Fruit fly (Drosophila melanogaster) whole organism, prepupa: Measurements from ENCODE around the gene Cyp9f2.
A peak's percentile ranks its signal among the peaks of the same experiment; 100 is the strongest.

Experiments used
- Blimp-1 ChIP-seq: fragments of 200-800 bp; sonication (Bioruptor generic); optimal IDR thresholded peaks from 3 replicates; lab custom pipeline; 2017; ENCODE audit warnings: missing biosample characterization, missing genetic modification characterization, mild to moderate bottlenecking, moderate library complexity, missing genetic modification reagents
- CG10631 ChIP-seq: fragments of 200-800 bp; sonication (Bioruptor generic); optimal IDR thresholded peaks from 2 replicates; lab custom pipeline; 2016; ENCODE audit warnings: missing biosample characterization, missing genetic modification characterization
- CG10669 ChIP-seq: fragments of 200-800 bp; sonication (Bioruptor generic); optimal IDR thresholded peaks from 3 replicates; lab custom pipeline; 2018; ENCODE audit warnings: missing biosample characterization, mild to moderate bottlenecking, missing genetic modification characterization, moderate library complexity
- CG11294 ChIP-seq: fragments of 200-800 bp; sonication (Bioruptor generic); IDR thresholded peaks from 2 replicates; pipeline ENCODE4 v1.3.6; 2022; ENCODE audit warnings: missing biosample characterization, missing genetic modification characterization
- CG11762 ChIP-seq: fragments of 200-800 bp; sonication (Bioruptor generic); optimal IDR thresholded peaks from 3 replicates; lab custom pipeline; 2016; ENCODE audit warnings: missing biosample characterization, missing genetic modification characterization; ENCODE audit not compliant: insufficient read depth
- CG11902 ChIP-seq: fragments of 200-800 bp; sonication (Bioruptor generic); optimal IDR thresholded peaks from 3 replicates; lab custom pipeline; 2016; ENCODE audit warnings: missing biosample characterization, missing genetic modification characterization
- CG15336 ChIP-seq: fragments of 200-800 bp; sonication (Bioruptor generic); IDR thresholded peaks from 2 replicates; pipeline ENCODE4 v1.3.6; 2022; ENCODE audit warnings: missing biosample characterization, missing genetic modification characterization
- CG1621 ChIP-seq: fragments of 200-800 bp; sonication (Bioruptor generic); optimal IDR thresholded peaks from 3 replicates; lab custom pipeline; 2018; ENCODE audit warnings: missing biosample characterization, mild to moderate bottlenecking, missing genetic modification characterization
- CG3032 ChIP-seq: fragments of 200-800 bp; optimal IDR thresholded peaks from 2 replicates; lab custom pipeline; 2019; ENCODE audit warnings: missing biosample characterization, mild to moderate bottlenecking, missing genetic modification characterization, moderate library complexity
- CG34406 ChIP-seq: fragments of 200-800 bp; sonication (Bioruptor generic); optimal IDR thresholded peaks from 3 replicates; lab custom pipeline; 2016; ENCODE audit warnings: missing biosample characterization, missing genetic modification characterization
- CG3919 ChIP-seq: fragments of 200-800 bp; sonication (Bioruptor generic); optimal IDR thresholded peaks from 3 replicates; lab custom pipeline; 2016; ENCODE audit warnings: missing biosample characterization, missing genetic modification characterization
- CG4318 ChIP-seq: fragments of 200-800 bp; sonication (Bioruptor generic); optimal IDR thresholded peaks from 3 replicates; lab custom pipeline; 2017; ENCODE audit warnings: missing biosample characterization, mild to moderate bottlenecking, missing genetic modification characterization
- CG6276 ChIP-seq: fragments of 200-800 bp; sonication (Bioruptor generic); optimal IDR thresholded peaks from 2 replicates; lab custom pipeline; 2017; ENCODE audit warnings: missing biosample characterization, mild to moderate bottlenecking, missing genetic modification characterization
- CG6792 ChIP-seq: fragments of 200-800 bp; sonication (Bioruptor generic); optimal IDR thresholded peaks from 3 replicates; lab custom pipeline; 2016; ENCODE audit warnings: missing biosample characterization, missing genetic modification characterization
- CG6854 ChIP-seq: fragments of 200-800 bp; sonication (Bioruptor generic); optimal IDR thresholded peaks from 2 replicates; lab custom pipeline; 2017; ENCODE audit warnings: missing biosample characterization, mild to moderate bottlenecking, missing genetic modification characterization
- CG7368 ChIP-seq: fragments of 200-800 bp; sonication (Bioruptor generic); optimal IDR thresholded peaks from 3 replicates; lab custom pipeline; 2016; ENCODE audit warnings: missing biosample characterization, missing genetic modification characterization
- CG8119 ChIP-seq: fragments of 200-800 bp; sonication (Bioruptor generic); IDR thresholded peaks from 3 replicates; pipeline ENCODE4 v1.3.6; 2022; ENCODE audit warnings: missing biosample characterization, missing genetic modification characterization
- CG8319 ChIP-seq: fragments of 200-800 bp; sonication (Bioruptor generic); optimal IDR thresholded peaks from 3 replicates; lab custom pipeline; 2016; ENCODE audit warnings: missing biosample characterization, missing genetic modification characterization
- CG9139 ChIP-seq: fragments of 200-800 bp; sonication (Bioruptor generic); optimal IDR thresholded peaks from 3 replicates; lab custom pipeline; 2017; ENCODE audit warnings: missing biosample characterization, mild to moderate bottlenecking, missing genetic modification characterization
- Eip75B ChIP-seq: fragments of 200-800 bp; sonication (Bioruptor generic); optimal IDR thresholded peaks from 3 replicates; lab custom pipeline; 2016; ENCODE audit warnings: missing biosample characterization, missing genetic modification characterization
- Eip78C ChIP-seq: fragments of 200-800 bp; sonication (Bioruptor generic); peaks from one replicate; lab custom pipeline; 2016; ENCODE audit warnings: missing biosample characterization, missing genetic modification characterization
- Ets21C ChIP-seq: fragments of 200-800 bp; sonication (Bioruptor generic); optimal IDR thresholded peaks from 3 replicates; lab custom pipeline; 2016; ENCODE audit warnings: missing biosample characterization, missing genetic modification characterization
- Ets96B ChIP-seq: fragments of 200-800 bp; optimal IDR thresholded peaks from 2 replicates; lab custom pipeline; 2019; ENCODE audit warnings: missing biosample characterization, mild to moderate bottlenecking, missing genetic modification characterization, moderate library complexity
- Gug ChIP-seq: fragments of 200-800 bp; sonication (Bioruptor generic); IDR thresholded peaks from 2 replicates; pipeline ENCODE4 v1.3.6; 2022; ENCODE audit warnings: missing biosample characterization, missing genetic modification characterization
- Hr38 ChIP-seq: sonication (Bioruptor generic); optimal IDR thresholded peaks from 2 replicates; lab custom pipeline; 2016; ENCODE audit warnings: missing biosample characterization, missing genetic modification characterization
- Hr39 ChIP-seq: fragments of 200-800 bp; sonication (Bioruptor generic); optimal IDR thresholded peaks from 2 replicates; lab custom pipeline; 2016; ENCODE audit warnings: missing biosample characterization, missing genetic modification characterization
- Hr4 ChIP-seq: fragments of 200-800 bp; sonication (Bioruptor generic); optimal IDR thresholded peaks from 3 replicates; lab custom pipeline; 2016; ENCODE audit warnings: missing biosample characterization, missing genetic modification characterization
- Lpt ChIP-seq: fragments of 200-800 bp; sonication (Bioruptor generic); optimal IDR thresholded peaks from 3 replicates; lab custom pipeline; 2016; ENCODE audit warnings: missing biosample characterization, missing genetic modification characterization
- Smox ChIP-seq: fragments of 200-800 bp; sonication (Bioruptor generic); optimal IDR thresholded peaks from 3 replicates; lab custom pipeline; 2016; ENCODE audit warnings: missing biosample characterization, missing genetic modification characterization
- Sox102F ChIP-seq: fragments of 200-800 bp; sonication (Bioruptor generic); optimal IDR thresholded peaks from 2 replicates; lab custom pipeline; 2016; ENCODE audit warnings: missing biosample characterization, mild to moderate bottlenecking, missing genetic modification characterization
- Sox14 ChIP-seq: fragments of 200-800 bp; sonication (Bioruptor generic); optimal IDR thresholded peaks from 3 replicates; lab custom pipeline; 2016; ENCODE audit warnings: missing biosample characterization, missing genetic modification characterization
- Sox15 ChIP-seq: fragments of 200-800 bp; sonication (Bioruptor generic); optimal IDR thresholded peaks from 3 replicates; lab custom pipeline; 2016; ENCODE audit warnings: missing biosample characterization, missing genetic modification characterization
- achi ChIP-seq: fragments of 200-800 bp; sonication (Bioruptor generic); optimal IDR thresholded peaks from 3 replicates; lab custom pipeline; 2016; ENCODE audit warnings: missing biosample characterization, missing genetic modification characterization
- acj6 ChIP-seq: fragments of 200-800 bp; sonication (Bioruptor generic); optimal IDR thresholded peaks from 3 replicates; lab custom pipeline; 2016; ENCODE audit warnings: missing biosample characterization, missing genetic modification characterization
- cyc ChIP-seq: fragments of 200-800 bp; sonication (Bioruptor generic); optimal IDR thresholded peaks from 3 replicates; lab custom pipeline; 2016; ENCODE audit warnings: missing biosample characterization, missing genetic modification characterization
- dac ChIP-seq: fragments of 200-800 bp; sonication (Bioruptor generic); optimal IDR thresholded peaks from 2 replicates; lab custom pipeline; 2017; ENCODE audit warnings: missing biosample characterization, mild to moderate bottlenecking, missing genetic modification characterization
- dsx ChIP-seq: fragments of 200-800 bp; optimal IDR thresholded peaks from 3 replicates; lab custom pipeline; 2019; ENCODE audit warnings: missing biosample characterization, mild to moderate bottlenecking, missing genetic modification characterization, moderate library complexity; ENCODE audit not compliant: poor library complexity, severe bottlenecking
- eg ChIP-seq: fragments of 200-800 bp; sonication (Bioruptor generic); IDR thresholded peaks from 3 replicates; pipeline ENCODE4 v1.3.6; 2022; ENCODE audit warnings: missing biosample characterization, missing genetic modification characterization
- fd59A ChIP-seq: fragments of 200-800 bp; sonication (Bioruptor generic); optimal IDR thresholded peaks from 2 replicates; lab custom pipeline; 2017; ENCODE audit warnings: missing biosample characterization, mild to moderate bottlenecking, missing genetic modification characterization, missing genetic modification reagents
- fd85E ChIP-seq: fragments of 200-800 bp; sonication (Bioruptor generic); optimal IDR thresholded peaks from 3 replicates; lab custom pipeline; 2016; ENCODE audit warnings: missing biosample characterization, missing genetic modification characterization
- fkh ChIP-seq: fragments of 200-800 bp; sonication (Bioruptor generic); optimal IDR thresholded peaks from 3 replicates; lab custom pipeline; 2017; ENCODE audit warnings: missing biosample characterization, mild to moderate bottlenecking, missing genetic modification characterization, moderate library complexity
- lz ChIP-seq: fragments of 200-800 bp; sonication (Bioruptor generic); optimal IDR thresholded peaks from 3 replicates; lab custom pipeline; 2016; ENCODE audit warnings: missing biosample characterization, missing genetic modification characterization
- net ChIP-seq: fragments of 200-800 bp; sonication (Bioruptor generic); optimal IDR thresholded peaks from 3 replicates; lab custom pipeline; 2016; ENCODE audit warnings: missing biosample characterization, missing genetic modification characterization
- pdm3 ChIP-seq: fragments of 200-800 bp; sonication (Bioruptor generic); optimal IDR thresholded peaks from 3 replicates; lab custom pipeline; 2016; ENCODE audit warnings: missing biosample characterization, missing genetic modification characterization
- salr ChIP-seq, 2 experiments: fragments of 200-800 bp; sonication (Bioruptor generic); optimal IDR thresholded peaks; 3 replicates each; lab custom pipeline; 2016 to 2018; ENCODE audit warnings: missing biosample characterization in 2 of 2, missing genetic modification characterization in 2 of 2, mild to moderate bottlenecking in 1 of 2
- spab ChIP-seq: fragments of 200-800 bp; sonication (Bioruptor generic); optimal IDR thresholded peaks from 2 replicates; lab custom pipeline; 2017; ENCODE audit warnings: missing biosample characterization, mild to moderate bottlenecking, missing genetic modification characterization, missing genetic modification reagents
- ss ChIP-seq, 2 experiments: fragments of 200-800 bp; sonication (Bioruptor generic); optimal IDR thresholded peaks; 2 replicates in 1 of 2; 3 replicates in 1 of 2; lab custom pipeline; 2017 to 2018; ENCODE audit warnings: mild to moderate bottlenecking in 2 of 2, missing biosample characterization in 2 of 2, missing genetic modification characterization in 2 of 2, moderate library complexity in 1 of 2
- svp ChIP-seq: fragments of 200-800 bp; sonication (Bioruptor generic); peaks from one replicate; lab custom pipeline; 2016; ENCODE audit warnings: missing biosample characterization, missing genetic modification characterization
- topi ChIP-seq: fragments of 200-800 bp; sonication (Bioruptor generic); optimal IDR thresholded peaks from 3 replicates; lab custom pipeline; 2016; ENCODE audit warnings: missing biosample characterization, missing genetic modification characterization
- vri ChIP-seq: fragments of 200-800 bp; sonication (Bioruptor generic); optimal IDR thresholded peaks from 3 replicates; lab custom pipeline; 2016; ENCODE audit warnings: missing biosample characterization, mild to moderate bottlenecking, missing genetic modification characterization

Gene Cyp9f2

DNA sequence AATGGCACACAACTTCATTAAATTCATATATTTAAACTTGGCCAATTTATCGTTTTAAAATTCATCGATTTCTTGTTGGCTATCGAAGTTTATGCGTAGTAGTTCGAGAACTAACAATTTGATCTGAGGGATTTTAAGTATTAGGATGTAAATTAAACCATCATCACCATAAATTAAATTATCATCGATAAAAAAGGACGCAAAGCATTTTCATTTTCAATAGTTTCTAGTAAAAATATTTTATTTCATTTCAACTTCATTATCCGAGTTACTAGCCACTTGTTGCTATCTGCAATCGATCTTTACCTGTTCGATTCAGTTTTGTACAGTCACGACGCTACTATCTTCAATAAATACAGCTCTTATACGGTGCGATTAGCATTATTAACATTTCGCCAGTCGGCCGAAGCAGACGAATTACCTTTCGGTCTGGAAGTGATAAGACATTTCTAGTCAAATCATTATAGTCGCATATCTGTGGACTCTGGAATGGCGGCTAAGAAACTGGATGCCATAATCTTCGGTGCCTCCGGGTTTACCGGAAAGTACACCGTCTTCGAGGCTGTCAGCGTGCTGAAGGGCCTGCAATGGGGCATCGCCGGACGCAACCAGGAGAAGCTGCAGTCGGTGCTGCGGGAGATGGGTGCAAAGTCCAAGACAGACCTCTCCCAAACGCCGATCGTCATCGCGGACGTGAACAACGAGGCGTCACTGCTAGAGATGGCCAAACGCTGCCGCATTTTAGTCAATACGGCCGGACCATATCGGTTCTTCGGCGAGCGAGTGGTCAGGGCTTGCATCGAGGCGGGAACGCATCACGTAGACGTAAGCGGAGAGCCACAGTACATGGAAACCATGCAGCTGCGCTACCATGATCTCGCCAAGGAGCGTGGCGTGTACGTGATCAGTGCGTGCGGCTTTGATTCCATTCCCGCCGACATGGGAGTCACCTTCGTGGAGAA, 688 bp upstream of the Cyp9f2 start, which contains the start of gene CG5167:
TSS of gene CG5167 (plus strand) at position 298 of the 962 bp plus-strand sequence.
- TF ChIP-seq spab (GFP tag; lab: Kevin White, UChicago) (peak; percentile 54), CG4318 (no peak), CG15336 (GFP tag; lab: Robert Waterston, UW) (peak; percentile 42; the same call in 1 of the 2 replicates), eg (GFP tag; lab: Robert Waterston, UW) (peak; percentile 70), Sox102F (GFP tag; lab: Kevin White, UChicago) (peak; percentile 46), Eip78C (GFP tag; lab: Kevin White, UChicago) (peak; percentile 87), CG7368 (no peak), fd59A (GFP tag; lab: Kevin White, UChicago) (no peak), Ets96B (peak; percentile 25), salr (GFP tag; optimal IDR thresholded peaks at IDR 0.05; lab: Kevin White, UChicago) (peak; percentile 41 to 50), pdm3 (GFP tag; lab: Kevin White, UChicago) (no peak), Eip75B (GFP tag; lab: Kevin White, UChicago) (peak; percentile 46), CG1621 (tag; lab: Kevin White, UChicago) (peak; percentile 61), Sox15 (GFP tag; lab: Kevin White, UChicago) (no peak), CG8119 (GFP tag; lab: Robert Waterston, UW) (peak; percentile 59), CG8319 (no peak), Sox14 (GFP tag; lab: Kevin White, UChicago) (peak; percentile 19), CG3919 (GFP tag; lab: Kevin White, UChicago) (peak; percentile 43), ss (GFP tag; optimal IDR thresholded peaks at IDR 0.05; lab: Kevin White, UChicago) (peak; percentile 84 to 89), net (GFP tag; lab: Kevin White, UChicago) (peak; percentile 76), Hr4 (peak; percentile 1), CG11902 (GFP tag; lab: Kevin White, UChicago) (no peak), dsx (GFP tag; lab: Kevin White, UChicago) (peak; percentile 2), Hr39 (peak; percentile 28), topi (GFP tag; lab: Kevin White, UChicago) (peak; percentile 24), CG6276 (GFP tag; lab: Kevin White, UChicago) (peak; percentile 92), CG11294 (GFP tag; lab: Robert Waterston, UW) (no peak), achi (GFP tag; lab: Kevin White, UChicago) (peak; percentile 32), Lpt (GFP tag; lab: Kevin White, UChicago) (peak; percentile 9), Blimp-1 (GFP tag; lab: Kevin White, UChicago) (no peak), CG6792 (GFP tag; lab: Kevin White, UChicago) (no peak), fd85E (GFP tag; lab: Kevin White, UChicago) (no peak), Gug (GFP tag; lab: Robert Waterston, UW) (no peak; the same call in 1 of the 2 replicates), lz (GFP tag; lab: Kevin White, UChicago) (peak; percentile 58), Hr38 (no peak), Smox (GFP tag; lab: Kevin White, UChicago) (no peak), CG34406 (GFP tag; lab: Kevin White, UChicago) (peak; percentile 36), svp (GFP tag; lab: Kevin White, UChicago) (peak; percentile 69), fkh (GFP tag; lab: Kevin White, UChicago) (peak; percentile 25), CG10669 (no peak), CG6854 (GFP tag; lab: Kevin White, UChicago) (peak; percentile 59), cyc (GFP tag; lab: Kevin White, UChicago) (peak; percentile 8), CG9139 (GFP tag; lab: Kevin White, UChicago) (peak; percentile 87), CG10631 (GFP tag; lab: Kevin White, UChicago) (no peak), acj6 (GFP tag; lab: Kevin White, UChicago) (no peak), vri (GFP tag; lab: Kevin White, UChicago) (peak; percentile 16), CG3032 (tag; lab: Kevin White, UChicago) (peak; percentile 7), CG11762 (GFP tag; lab: Kevin White, UChicago) (peak; percentile 50), Ets21C (no peak), dac (GFP tag; lab: Kevin White, UChicago) (no peak)
